Worm (Caenorhabditis elegans) whole organism, midembryonic: Measurements from ENCODE around the gene rbm-17.

Source experiments
- T22C8.4 ChIP-seq: fragments of 200-800 bp; sonication (Bioruptor generic); IDR thresholded peaks from 2 replicates; pipeline ENCODE4 v1.3.6; 2022; ENCODE audit warnings: missing genetic modification characterization, missing compliant biosample characterization
- cog-1 ChIP-seq: sonication (generic microtip); optimal IDR thresholded peaks from 2 replicates; lab custom pipeline; 2016; ENCODE audit warnings: missing genetic modification characterization, missing compliant biosample characterization
- flt-1 ChIP-seq: fragments of 200-800 bp; sonication (Bioruptor generic); IDR thresholded peaks from 2 replicates; pipeline ENCODE4 v1.3.6; 2022; ENCODE audit warnings: missing genetic modification characterization, missing compliant biosample characterization
- klf-2 ChIP-seq: fragments of 200-800 bp; sonication (Bioruptor generic); conservative IDR thresholded peaks from 2 replicates; pipeline ENCODE4 v1.3.6; 2022; ENCODE audit warnings: missing genetic modification reagents, missing genetic modification characterization, missing compliant biosample characterization
- med-1 ChIP-seq: sonication (generic microtip); optimal IDR thresholded peaks from 2 replicates; lab custom pipeline; 2017; ENCODE audit warnings: missing genetic modification characterization, mild to moderate bottlenecking, missing compliant biosample characterization, antibody characterized with exemption, missing genetic modification reagents; ENCODE audit not compliant: insufficient read depth
- ref-1 ChIP-seq: fragments of 200-800 bp; sonication (Bioruptor generic); conservative IDR thresholded peaks from 2 replicates; pipeline ENCODE4 v1.3.6; 2022; ENCODE audit warnings: missing genetic modification reagents, missing genetic modification characterization, missing compliant biosample characterization
- tab-1 ChIP-seq: fragments of 200-800 bp; sonication (Bioruptor generic); IDR thresholded peaks from 2 replicates; pipeline ENCODE4 v1.3.6; 2022; ENCODE audit warnings: missing genetic modification characterization, missing compliant biosample characterization
- ztf-23 ChIP-seq: fragments of 200-800 bp; sonication (Bioruptor generic); IDR thresholded peaks from 2 replicates; pipeline ENCODE4 v1.3.6; 2022; ENCODE audit warnings: missing genetic modification reagents, missing genetic modification characterization, missing compliant biosample characterization
- ztf-29 ChIP-seq: fragments of 200-800 bp; sonication (Bioruptor generic); IDR thresholded peaks from 2 replicates; pipeline ENCODE4 v1.3.6; 2022; ENCODE audit warnings: missing genetic modification reagents, missing genetic modification characterization, missing compliant biosample characterization

rbm-17 gene

DNA sequence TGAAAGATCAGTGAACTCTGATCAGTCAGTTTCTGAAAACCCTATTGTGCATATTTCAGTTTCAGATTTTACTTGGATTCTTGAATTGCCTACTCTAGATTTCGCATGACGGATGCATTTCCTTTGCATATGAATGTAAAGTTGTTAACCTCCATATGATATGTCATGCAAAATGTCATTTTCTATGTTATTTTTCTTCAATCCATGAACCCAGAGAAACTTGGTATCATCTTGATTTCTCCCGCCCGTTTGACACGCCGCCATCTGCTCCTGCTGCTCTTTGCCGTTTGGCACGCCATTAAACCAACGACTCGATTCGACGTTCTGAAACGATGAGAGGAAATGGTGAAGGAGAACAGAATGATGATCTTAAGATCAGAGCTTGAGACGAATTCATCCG is 12.2 kb downstream of the rbm-17 start:
- TF ChIP-seq cog-1 (tag; lab: Kevin White, UChicago), result no peak

DNA sequence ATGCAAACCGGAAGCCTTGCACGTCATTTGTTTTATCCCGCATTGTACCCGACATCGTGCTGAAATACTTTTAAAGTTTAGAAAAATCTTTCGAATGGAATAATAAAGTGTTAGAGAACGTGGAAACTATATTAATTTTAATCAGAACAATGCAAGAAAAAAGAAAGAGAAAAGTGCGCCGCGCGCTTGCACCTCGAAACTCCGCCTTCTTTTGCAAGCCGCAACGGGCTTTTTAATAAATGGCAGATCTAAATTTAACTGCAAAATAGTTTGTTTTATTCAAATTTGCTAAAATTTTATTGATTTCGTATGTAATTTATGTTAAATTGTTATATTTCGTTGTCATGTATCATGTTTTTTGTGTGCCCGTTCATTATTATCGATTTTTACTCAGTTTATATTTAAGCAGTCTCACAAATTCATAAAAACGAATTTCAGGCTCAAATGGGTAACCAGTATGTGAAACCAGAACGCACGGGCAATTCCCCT is 13.9 kb downstream of the rbm-17 start, which contains the start of the genes acl-3 and ndub-6:
TSS of gene acl-3 (minus strand) at position 59 of the 489 bp plus-strand sequence.
TSS of gene ndub-6 (plus strand) at position 439 of the 489 bp plus-strand sequence.
- TF ChIP-seq cog-1 (tag; lab: Kevin White, UChicago) (no peak), med-1 (GFP tag; lab: Kevin White, UChicago) (no peak), ztf-29 (GFP tag; lab: Robert Waterston, UW) (peak; percentile 59; the same call in 1 of the 2 replicates), tab-1 (GFP tag; lab: Robert Waterston, UW) (no peak)

DNA sequence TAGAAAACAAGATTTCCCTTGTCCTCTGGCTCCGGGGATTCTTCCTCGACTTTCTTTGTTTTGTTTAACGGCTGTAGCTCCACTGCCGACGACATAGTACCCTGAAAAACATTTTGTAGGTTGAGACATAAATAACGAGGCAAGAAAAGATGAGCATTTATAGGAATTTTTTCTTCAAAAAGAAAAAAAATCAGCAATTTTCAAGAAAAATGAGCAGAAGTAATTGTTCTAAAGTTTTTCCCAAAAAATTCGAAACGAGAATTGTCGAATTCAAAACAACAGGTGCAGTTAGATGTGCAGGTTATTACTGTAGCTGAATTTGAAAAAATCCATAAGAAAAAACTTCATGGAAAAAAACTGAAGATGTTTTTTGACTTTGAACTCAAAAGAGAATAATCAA is 17.3 kb downstream of the rbm-17 start, which contains the start of gene ent-1:
TSS of gene ent-1 (minus strand) at position 101 of the 400 bp plus-strand sequence.
- TF ChIP-seq ref-1 (GFP tag; lab: Robert Waterston, UW) (no peak), med-1 (GFP tag; lab: Kevin White, UChicago) (no peak), tab-1 (GFP tag; lab: Robert Waterston, UW) (no peak)

DNA sequence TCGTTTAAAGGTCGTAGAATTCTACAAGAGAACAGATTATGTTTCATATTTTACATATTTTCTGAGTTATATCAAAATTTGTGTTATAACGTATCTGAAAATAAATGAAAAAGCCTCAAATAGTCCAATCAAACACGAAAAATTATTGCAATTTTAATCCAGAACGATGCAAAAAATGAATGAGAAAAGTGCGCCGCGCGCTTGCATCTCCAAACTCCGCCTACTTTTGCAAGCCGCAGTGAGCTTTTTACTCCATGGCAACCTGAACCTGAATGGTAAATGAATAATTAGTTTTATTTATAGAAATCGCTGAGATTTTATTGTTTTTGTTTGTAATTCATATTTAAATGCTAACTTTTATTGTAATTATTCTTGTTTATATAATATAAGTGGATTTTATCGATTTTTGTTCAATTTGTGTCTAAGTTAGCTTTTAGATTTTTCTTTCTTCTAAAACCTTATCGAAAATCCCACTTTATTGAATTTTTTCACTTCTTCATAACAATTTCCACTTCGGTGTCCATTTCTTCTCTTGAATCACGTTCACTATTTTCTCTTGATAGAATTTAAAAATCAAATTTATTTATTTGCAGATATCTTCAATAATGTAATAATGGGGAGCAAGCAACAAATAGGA is 18.1 kb downstream of the rbm-17 start, which contains the start of gene ZK809.5:
TSS of gene ZK809.5 (plus strand) at position 587 of the 637 bp plus-strand sequence.
- TF ChIP-seq med-1 (GFP tag; lab: Kevin White, UChicago) (no peak), ztf-23 (GFP tag; lab: Robert Waterston, UW) (no peak), tab-1 (GFP tag; lab: Robert Waterston, UW) (no peak), cog-1 (tag; lab: Kevin White, UChicago) (no peak), ref-1 (GFP tag; lab: Robert Waterston, UW) (no peak), flt-1 (no peak), klf-2 (GFP tag; lab: Robert Waterston, UW) (no peak), T22C8.4 (GFP tag; lab: Robert Waterston, UW) (no peak), ztf-29 (GFP tag; lab: Robert Waterston, UW) (no peak)

DNA sequence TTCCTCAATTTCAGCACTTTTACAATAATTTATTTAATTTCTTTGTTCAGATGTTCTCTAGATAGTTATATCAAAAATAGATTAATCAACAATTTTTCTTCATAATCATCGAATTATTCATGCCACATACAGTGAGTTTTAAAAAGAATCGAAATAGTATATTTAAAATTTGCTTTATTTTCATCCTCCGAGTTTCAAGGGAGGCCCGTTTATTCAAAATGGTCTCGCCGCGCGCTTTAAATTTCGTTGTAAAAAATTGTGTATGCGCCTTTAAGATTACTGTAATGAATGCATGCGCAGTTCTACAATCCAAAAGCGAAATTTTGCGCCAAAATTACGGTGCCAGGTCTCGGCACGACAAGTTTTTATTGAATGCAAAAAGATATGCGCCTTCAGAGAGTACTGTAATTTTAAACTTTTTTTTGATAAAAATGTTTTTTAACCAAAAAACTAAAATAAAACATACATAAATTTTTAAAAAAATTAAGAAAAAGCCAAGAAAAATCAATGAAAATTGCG is 21.7 kb downstream of the rbm-17 start, which contains the start of gene ZK792.1:
TSS of gene ZK792.1 (plus strand) at position 51 of the 519 bp plus-strand sequence.
- no peak for TF ChIP-seq med-1 (GFP tag; lab: Kevin White, UChicago)
- TF ChIP-seq flt-1, result no peak
- no peak for TF ChIP-seq ref-1 (GFP tag; lab: Robert Waterston, UW)
- TF ChIP-seq cog-1 (tag; lab: Kevin White, UChicago), result no peak
- TF ChIP-seq tab-1 (GFP tag; lab: Robert Waterston, UW), result no peak
- no peak for TF ChIP-seq ztf-23 (GFP tag; lab: Robert Waterston, UW)
- TF ChIP-seq T22C8.4 (GFP tag; lab: Robert Waterston, UW), result no peak
- no peak for TF ChIP-seq klf-2 (GFP tag; lab: Robert Waterston, UW)
- TF ChIP-seq ztf-29 (GFP tag; lab: Robert Waterston, UW), result no peak

DNA sequence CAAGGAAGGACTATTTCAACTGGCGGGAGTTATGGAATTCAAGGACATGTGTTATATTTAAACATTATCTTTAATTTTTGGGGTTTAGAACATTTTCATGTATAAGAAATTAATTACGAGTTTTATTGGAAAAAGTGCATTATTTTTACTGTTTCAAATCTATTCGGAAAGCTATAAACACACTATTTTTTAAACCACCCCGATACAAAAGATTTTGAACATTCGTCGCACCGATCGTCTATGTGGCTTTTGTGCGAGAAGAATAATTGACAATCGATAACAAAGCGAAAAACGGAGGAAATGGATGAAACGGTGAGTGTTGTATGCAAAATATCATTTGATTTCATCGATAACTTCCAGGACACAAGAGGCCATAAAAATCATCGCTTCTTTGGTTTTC is 26.9 kb downstream of the rbm-17 start, which contains the start of gene ZK809.9:
TSS of gene ZK809.9 (plus strand) at position 301 of the 400 bp plus-strand sequence.
- TF ChIP-seq klf-2 (GFP tag; lab: Robert Waterston, UW), result no peak

DNA sequence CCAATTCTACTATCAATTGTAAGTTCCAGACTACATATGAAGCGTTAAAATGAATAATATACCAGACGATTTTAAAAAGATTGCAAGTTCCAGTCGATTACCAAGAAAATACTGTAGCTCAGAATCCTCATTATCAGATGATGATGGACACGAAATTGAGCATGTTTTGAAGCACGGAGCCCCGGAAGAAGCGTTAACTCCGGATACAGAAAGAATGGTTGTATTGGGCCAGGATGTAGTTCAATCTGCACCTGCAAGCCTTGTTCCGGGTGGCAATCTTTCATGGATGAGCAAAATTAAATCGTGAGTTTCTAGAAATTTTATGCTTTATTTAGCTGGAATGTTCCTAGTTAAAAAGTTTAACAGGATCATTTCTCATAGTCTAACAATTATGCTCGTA is 29.9 kb downstream of the rbm-17 start, which contains the start of gene atg-4.2:
TSS of gene atg-4.2 (plus strand) at position 24 of the 400 bp plus-strand sequence.
- TF ChIP-seq med-1 (GFP tag; lab: Kevin White, UChicago) (no peak), T22C8.4 (GFP tag; lab: Robert Waterston, UW) (no peak), ztf-29 (GFP tag; lab: Robert Waterston, UW) (no peak), tab-1 (GFP tag; lab: Robert Waterston, UW) (no peak)

DNA sequence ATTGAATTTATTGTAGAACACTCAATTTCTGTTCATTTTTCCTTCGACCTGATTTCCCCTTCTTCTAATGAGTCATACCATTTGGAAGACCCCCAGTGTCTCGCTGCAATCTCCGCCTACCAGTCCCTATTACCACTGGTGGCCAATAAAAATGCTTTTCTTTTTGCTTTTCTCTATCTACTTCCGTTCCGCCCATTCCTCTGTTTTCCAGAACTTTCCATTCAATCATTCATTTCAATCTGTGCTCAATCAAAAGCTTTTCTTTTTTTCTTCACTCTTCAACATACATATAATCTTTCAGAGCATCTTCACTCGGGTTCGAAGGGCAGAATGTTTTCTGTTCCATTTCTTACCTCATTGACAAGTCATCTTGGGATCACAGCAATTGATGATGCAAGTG is 35.4 kb downstream of the rbm-17 start, which contains the start of gene inx-8:
TSS of gene inx-8 (plus strand) at position 301 of the 400 bp plus-strand sequence.
- no peak for TF ChIP-seq klf-2 (GFP tag; lab: Robert Waterston, UW)
- no peak for TF ChIP-seq ztf-23 (GFP tag; lab: Robert Waterston, UW)
- TF ChIP-seq ztf-29 (GFP tag; lab: Robert Waterston, UW), result no peak
- TF ChIP-seq flt-1, result no peak
- TF ChIP-seq ref-1 (GFP tag; lab: Robert Waterston, UW), result no peak
- TF ChIP-seq tab-1 (GFP tag; lab: Robert Waterston, UW), result no peak
- TF ChIP-seq med-1 (GFP tag; lab: Kevin White, UChicago), result no peak
- no peak for TF ChIP-seq cog-1 (tag; lab: Kevin White, UChicago)
- TF ChIP-seq T22C8.4 (GFP tag; lab: Robert Waterston, UW), result no peak

DNA sequence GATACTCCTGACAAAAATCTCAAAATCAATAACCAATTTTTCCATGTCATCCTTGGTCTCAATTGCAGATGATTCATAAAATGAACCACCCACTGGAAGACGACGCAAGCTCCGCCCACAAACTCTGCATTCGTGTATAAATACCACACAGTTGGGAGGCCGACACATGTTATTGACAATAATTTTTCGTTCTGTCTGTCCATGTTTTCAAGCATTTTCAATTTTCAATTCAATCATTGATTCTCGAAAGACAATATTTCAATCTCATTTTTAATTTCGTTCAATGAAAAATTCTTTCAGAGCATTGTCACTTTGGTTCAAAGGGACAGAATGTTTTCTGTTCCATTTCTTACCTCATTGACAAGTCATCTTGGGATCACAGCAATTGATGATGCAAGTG is 37.9 kb downstream of the rbm-17 start, which contains the start of gene inx-9:
TSS of gene inx-9 (plus strand) at position 301 of the 400 bp plus-strand sequence.
- no peak for TF ChIP-seq T22C8.4 (GFP tag; lab: Robert Waterston, UW)
- no peak for TF ChIP-seq ztf-23 (GFP tag; lab: Robert Waterston, UW)
- TF ChIP-seq klf-2 (GFP tag; lab: Robert Waterston, UW), result no peak
- no peak for TF ChIP-seq ref-1 (GFP tag; lab: Robert Waterston, UW)
- no peak for TF ChIP-seq med-1 (GFP tag; lab: Kevin White, UChicago)
- no peak for TF ChIP-seq cog-1 (tag; lab: Kevin White, UChicago)
- TF ChIP-seq ztf-29 (GFP tag; lab: Robert Waterston, UW), result no peak
- TF ChIP-seq flt-1, result no peak
- TF ChIP-seq tab-1 (GFP tag; lab: Robert Waterston, UW), result no peak
